Worm (Caenorhabditis elegans): ENCODE measurements around the gene sqst-1.

sqst-1 gene

DNA sequence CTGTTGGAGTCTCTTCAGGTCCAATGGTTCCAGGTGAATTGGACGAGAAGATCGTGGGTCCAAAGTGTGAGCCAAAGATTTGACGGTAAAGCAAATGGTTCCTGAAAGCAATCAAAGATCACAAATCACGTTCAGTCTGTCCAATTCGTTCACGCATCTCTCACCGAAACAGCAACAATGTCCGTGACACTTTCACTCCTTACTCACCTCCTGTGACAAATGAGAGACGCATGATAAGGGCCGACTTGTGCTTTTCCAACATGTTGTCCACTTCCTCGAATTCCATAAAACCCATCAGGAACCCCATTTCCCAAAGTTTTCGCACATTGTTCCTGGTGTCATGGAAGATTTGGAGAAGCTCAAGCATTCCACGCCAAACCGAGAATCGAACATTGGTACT is 6.3 kb downstream of the sqst-1 start:
- TF ChIP-seq daf-12 (tag; optimal IDR thresholded peaks at IDR 0.05), result no peak
- TF ChIP-seq elt-2 (tag; optimal IDR thresholded peaks at IDR 0.05), result no peak
- no peak for TF ChIP-seq fkh-2 (tag; optimal IDR thresholded peaks at IDR 0.05)
- TF ChIP-seq jun-1 (tag; optimal IDR thresholded peaks at IDR 0.05), result no peak
- TF ChIP-seq hmg-11 (tag; optimal IDR thresholded peaks at IDR 0.05), result no peak
- TF ChIP-seq egl-27 (tag; optimal IDR thresholded peaks at IDR 0.05), result no peak
- no peak for TF ChIP-seq elt-3 (tag; optimal IDR thresholded peaks at IDR 0.05)

DNA sequence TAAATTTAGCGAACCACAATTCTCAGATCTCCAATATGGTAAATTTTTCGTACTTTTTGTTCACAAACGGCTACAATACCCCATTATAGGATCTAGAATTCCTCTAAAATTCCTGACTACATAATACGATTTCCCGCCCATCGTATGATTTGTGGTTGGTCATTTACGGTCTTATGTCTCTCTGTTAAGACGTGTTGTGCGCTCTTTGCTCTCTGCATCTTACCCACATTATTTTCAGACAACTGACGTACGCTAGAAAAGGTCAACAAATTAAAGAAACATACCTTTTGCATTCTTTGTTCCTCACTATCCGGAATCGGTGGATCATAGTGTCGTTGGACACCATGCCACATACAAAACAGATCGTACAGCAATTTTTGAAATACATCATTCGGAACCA is 9.0 kb downstream of the sqst-1 start:
- peak; percentile 39 for TF ChIP-seq elt-2 (tag; optimal IDR thresholded peaks at IDR 0.05)
- TF ChIP-seq pqm-1 (tag; optimal IDR thresholded peaks at IDR 0.05), result peak; percentile 4
- TF ChIP-seq elt-1 (tag; optimal IDR thresholded peaks at IDR 0.05), result no peak
- TF ChIP-seq ceh-28 (tag; optimal IDR thresholded peaks at IDR 0.05), result no peak
- no peak for TF ChIP-seq lin-39 (tag; optimal IDR thresholded peaks at IDR 0.05)
- no peak for TF ChIP-seq ztf-11 (tag; optimal IDR thresholded peaks at IDR 0.05)
- TF ChIP-seq ztf-4 (tag; optimal IDR thresholded peaks at IDR 0.05), result no peak
- TF ChIP-seq ZK546.5 (tag; optimal IDR thresholded peaks at IDR 0.05), result no peak
- TF ChIP-seq nhr-25 (tag; optimal IDR thresholded peaks at IDR 0.05), result no peak
- TF ChIP-seq sea-2 (GFP tag; optimal IDR thresholded peaks at IDR 0.05), result no peak
- TF ChIP-seq ceh-16 (tag; optimal IDR thresholded peaks at IDR 0.05), result no peak
- TF ChIP-seq nhr-237 (tag; optimal IDR thresholded peaks at IDR 0.05), result no peak

DNA sequence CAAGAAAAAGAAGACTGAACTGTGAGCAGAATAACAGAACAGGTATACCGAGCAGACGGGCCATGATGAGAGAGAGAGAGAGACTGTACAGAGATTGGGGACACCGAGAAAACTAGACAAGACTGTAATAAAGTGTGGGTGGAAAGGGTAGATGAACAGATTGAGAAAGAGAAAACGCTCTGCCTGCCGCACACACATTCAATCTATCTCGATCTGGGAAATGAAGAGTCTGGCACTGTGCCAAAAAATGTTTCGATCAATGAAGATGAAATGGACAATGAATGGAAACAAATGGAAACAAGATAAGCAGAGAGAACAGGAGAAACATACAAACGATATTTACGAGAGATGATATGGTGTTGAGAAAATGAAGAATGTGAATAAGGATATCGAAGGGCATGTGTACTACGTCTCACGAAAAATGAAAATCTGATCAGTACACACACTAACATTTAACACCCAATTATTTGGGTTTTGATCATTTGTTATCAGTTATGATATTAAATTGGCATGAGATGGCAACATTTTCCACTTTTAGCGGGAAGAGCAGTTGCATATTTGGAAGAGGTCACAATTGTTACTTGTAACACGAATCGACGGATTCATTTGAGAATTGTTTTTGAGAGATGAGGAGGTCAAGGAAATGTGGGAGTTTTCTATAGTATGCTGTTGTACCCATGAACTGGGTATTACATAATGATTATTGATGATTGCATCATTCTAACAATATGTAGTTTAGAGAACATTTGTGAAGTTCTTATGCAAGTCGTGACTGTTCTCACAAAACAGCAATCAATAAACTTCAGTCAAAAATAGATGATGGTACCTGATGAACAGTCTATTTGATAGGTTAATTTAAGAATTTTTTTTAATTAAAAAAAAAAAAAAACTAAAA is 11.0 kb downstream of the sqst-1 start:
- no peak for TF ChIP-seq ztf-11 (tag; optimal IDR thresholded peaks at IDR 0.05)
- TF ChIP-seq nhr-23 (tag; optimal IDR thresholded peaks at IDR 0.05), result peak; percentile 60
- peak; percentile 8 for TF ChIP-seq elt-1 (tag; optimal IDR thresholded peaks at IDR 0.05)
- TF ChIP-seq nhr-43 (tag; optimal IDR thresholded peaks at IDR 0.05; ENCODE audit: poor library complexity, severe bottlenecking), result peak; percentile 62
- TF ChIP-seq pqm-1 (tag; optimal IDR thresholded peaks at IDR 0.05), result peak; percentile 16
- TF ChIP-seq elt-2 (tag; optimal IDR thresholded peaks at IDR 0.05), result peak; percentile 19

DNA sequence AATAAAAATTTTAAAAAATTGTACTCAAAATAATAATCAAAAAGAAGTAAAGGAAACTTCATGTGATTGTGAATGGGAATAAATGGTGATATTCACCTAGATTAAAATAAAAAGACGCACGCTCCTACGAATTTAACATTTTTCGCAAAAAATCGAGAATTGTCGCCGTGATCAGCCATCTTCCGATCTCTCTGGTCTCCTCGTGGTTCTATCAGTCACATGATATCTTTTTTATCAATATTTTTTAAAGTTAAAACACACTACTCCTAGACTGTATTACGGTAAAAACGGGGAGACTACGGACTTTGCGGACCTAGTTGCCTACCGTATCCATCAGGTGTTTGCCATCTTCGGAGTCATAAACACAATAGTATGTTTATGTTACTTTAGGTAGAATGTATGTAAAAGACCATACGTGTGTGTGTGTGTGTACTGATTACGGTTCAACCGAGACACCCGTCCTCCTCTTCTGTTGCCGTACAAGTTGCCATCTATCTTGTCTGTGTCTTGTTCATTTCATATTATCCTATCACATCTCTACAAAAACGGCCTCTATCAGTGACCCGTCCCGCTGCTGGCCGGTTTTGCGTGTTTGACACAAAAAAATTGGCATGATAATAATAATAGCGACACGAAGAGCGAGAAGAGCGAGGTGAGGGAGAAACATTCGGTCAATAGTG is 12.6 kb downstream of the sqst-1 start, which contains the start of gene T12G3.2:
Gene T12G3.2, minus strand, starts transcription at position 444 of the 680 bp plus-strand sequence.
- TF ChIP-seq lin-39 (tag; optimal IDR thresholded peaks at IDR 0.05), result no peak
- no peak for TF ChIP-seq eor-1 (tag; optimal IDR thresholded peaks at IDR 0.05)
- no peak for TF ChIP-seq unc-62 (GFP tag; optimal IDR thresholded peaks at IDR 0.05)
- peak; percentile 82 for TF ChIP-seq elt-2 (tag; optimal IDR thresholded peaks at IDR 0.05)
- no peak for TF ChIP-seq fkh-2 (tag; optimal IDR thresholded peaks at IDR 0.05)
- TF ChIP-seq ceh-28 (tag; optimal IDR thresholded peaks at IDR 0.05), result peak; percentile 7
- TF ChIP-seq lin-15B (tag; optimal IDR thresholded peaks at IDR 0.05), result no peak
- TF ChIP-seq ztf-4 (tag; optimal IDR thresholded peaks at IDR 0.05), result no peak
- no peak for TF ChIP-seq skn-1 (tag; optimal IDR thresholded peaks at IDR 0.05)
- TF ChIP-seq aly-2 (tag; optimal IDR thresholded peaks at IDR 0.05), result no peak
- no peak for TF ChIP-seq ZK546.5 (tag; optimal IDR thresholded peaks at IDR 0.05)
- no peak for TF ChIP-seq fkh-10 (GFP tag; optimal IDR thresholded peaks at IDR 0.05)
- no peak for TF ChIP-seq snpc-4 (tag; optimal IDR thresholded peaks at IDR 0.05)
- TF ChIP-seq ama-1 (optimal IDR thresholded peaks at IDR 0.05), result no peak
- TF ChIP-seq nhr-28 (tag; optimal IDR thresholded peaks at IDR 0.05), result no peak
- no peak for TF ChIP-seq nhr-76 (tag; optimal IDR thresholded peaks at IDR 0.05)
- TF ChIP-seq nhr-237 (tag; optimal IDR thresholded peaks at IDR 0.05), result no peak
- no peak for TF ChIP-seq nhr-77 (tag; optimal IDR thresholded peaks at IDR 0.05)
- no peak for TF ChIP-seq mml-1 (tag; optimal IDR thresholded peaks at IDR 0.05)
- peak; percentile 1 for TF ChIP-seq nhr-25 (tag; optimal IDR thresholded peaks at IDR 0.05)
- TF ChIP-seq ceh-82 (tag; optimal IDR thresholded peaks at IDR 0.05), result no peak
- TF ChIP-seq jun-1 (tag; optimal IDR thresholded peaks at IDR 0.05), result peak; percentile 10
- TF ChIP-seq tbx-2 (tag; optimal IDR thresholded peaks at IDR 0.05), result no peak
- TF ChIP-seq nhr-12 (tag; optimal IDR thresholded peaks at IDR 0.05), result no peak
- peak; percentile 28 for TF ChIP-seq pha-4 (tag; optimal IDR thresholded peaks at IDR 0.05)
- TF ChIP-seq egl-5 (tag; optimal IDR thresholded peaks at IDR 0.05), result no peak
- no peak for TF ChIP-seq nfya-1 (tag; optimal IDR thresholded peaks at IDR 0.05; ENCODE audit: insufficient read depth)
- TF ChIP-seq nhr-23 (tag; optimal IDR thresholded peaks at IDR 0.05), result peak; percentile 13
- no peak for TF ChIP-seq fos-1 (tag; optimal IDR thresholded peaks at IDR 0.05)
- peak; percentile 1 for TF ChIP-seq lsy-12 (tag; optimal IDR thresholded peaks at IDR 0.05)
- TF ChIP-seq nhr-67 (tag; optimal IDR thresholded peaks at IDR 0.05), result no peak
- TF ChIP-seq unc-39 (tag; optimal IDR thresholded peaks at IDR 0.05), result no peak
- TF ChIP-seq daf-12 (tag; optimal IDR thresholded peaks at IDR 0.05), result no peak
- no peak for TF ChIP-seq ceh-9 (tag; optimal IDR thresholded peaks at IDR 0.05)
- no peak for TF ChIP-seq ztf-11 (tag; optimal IDR thresholded peaks at IDR 0.05)
- no peak for TF ChIP-seq elt-1 (tag; optimal IDR thresholded peaks at IDR 0.05)
- TF ChIP-seq egl-27 (tag; optimal IDR thresholded peaks at IDR 0.05), result no peak
- peak; percentile 52 for TF ChIP-seq pqm-1 (tag; optimal IDR thresholded peaks at IDR 0.05)
